Fruit fly (Drosophila melanogaster): Measurements from ENCODE around the gene Eogt.

Eogt gene

dm6 chr2L:2380805-2381204 is at the start of gene Eogt:
TSS of gene Eogt (plus strand) at chr2L:2381097.
- no peak for TF ChIP-seq EcR (GFP tag; optimal IDR thresholded peaks at IDR 0.05)
- TF ChIP-seq CG9948 (tag; optimal IDR thresholded peaks at IDR 0.05): peak; percentile 94
- peak; percentile 96 for TF ChIP-seq rn (GFP tag; IDR thresholded peaks at IDR 0.05)
- peak; percentile 96 for TF ChIP-seq CG32121 (GFP tag; IDR thresholded peaks at IDR 0.05)
- TF ChIP-seq Pif1B (GFP tag; optimal IDR thresholded peaks at IDR 0.05): no peak
- peak; percentile 94 for TF ChIP-seq CG14655 (GFP tag; optimal IDR thresholded peaks at IDR 0.05)
- TF ChIP-seq D1 (tag; optimal IDR thresholded peaks at IDR 0.05): peak; percentile 71
- TF ChIP-seq Pif1A (GFP tag; optimal IDR thresholded peaks at IDR 0.05): peak; percentile 86
- no peak for TF ChIP-seq CG13204 (GFP tag; optimal IDR thresholded peaks at IDR 0.05)
- peak; percentile 93 for TF ChIP-seq CG10348 (GFP tag; IDR thresholded peaks at IDR 0.05)
- TF ChIP-seq Ets98B (GFP tag; IDR thresholded peaks at IDR 0.05): peak; percentile 96
- peak; percentile 93 for TF ChIP-seq fd96Ca (GFP tag; IDR thresholded peaks at IDR 0.05)
- peak; percentile 99 for TF ChIP-seq CG4496 (GFP tag; IDR thresholded peaks at IDR 0.05)
- TF ChIP-seq Snoo (tag; optimal IDR thresholded peaks at IDR 0.05): peak; percentile 96
- TF ChIP-seq CG17806 (tag; optimal IDR thresholded peaks at IDR 0.05): peak; percentile 94
- peak; percentile 96 for TF ChIP-seq CG8159 (tag; optimal IDR thresholded peaks at IDR 0.05)
- peak; percentile 93 for TF ChIP-seq CG8301 (tag; optimal IDR thresholded peaks at IDR 0.05)
- TF ChIP-seq CG12605 (GFP tag; IDR thresholded peaks at IDR 0.05): peak; percentile 98
- peak; percentile 98 for TF ChIP-seq CG34367 (tag; optimal IDR thresholded peaks at IDR 0.05)
- TF ChIP-seq CG15710 (tag; optimal IDR thresholded peaks at IDR 0.05): peak; percentile 98
- peak; percentile 89 for TF ChIP-seq gl (tag; optimal IDR thresholded peaks at IDR 0.05)

- TF ChIP-seq CG4496 (GFP tag; IDR thresholded peaks at IDR 0.05) (no peak), D1 (tag; optimal IDR thresholded peaks at IDR 0.05) (no peak), gl (tag; optimal IDR thresholded peaks at IDR 0.05) (no peak), CG8159 (tag; optimal IDR thresholded peaks at IDR 0.05) (no peak), CG8301 (tag; optimal IDR thresholded peaks at IDR 0.05) (no peak), Ets98B (GFP tag; IDR thresholded peaks at IDR 0.05) (no peak), Pif1A (GFP tag; optimal IDR thresholded peaks at IDR 0.05) (no peak), CG13204 (GFP tag; optimal IDR thresholded peaks at IDR 0.05) (no peak), EcR (GFP tag; optimal IDR thresholded peaks at IDR 0.05) (no peak), CG10348 (GFP tag; IDR thresholded peaks at IDR 0.05) (no peak), CG17806 (tag; optimal IDR thresholded peaks at IDR 0.05) (no peak), CG14655 (GFP tag; optimal IDR thresholded peaks at IDR 0.05) (no peak), CG15710 (tag; optimal IDR thresholded peaks at IDR 0.05) (no peak)
These were observed 32.4 kb upstream of the Eogt start for dm6 chr2L:2348479-2348878.

dm6 chr2L:2357228-2357656 is 23.7 kb upstream of the Eogt start, which contains the start of gene CG9967:
TSS of gene CG9967 (minus strand) at chr2L:2357356.
- no peak for TF ChIP-seq fd96Ca (GFP tag; IDR thresholded peaks at IDR 0.05)
- TF ChIP-seq EcR (GFP tag; optimal IDR thresholded peaks at IDR 0.05): no peak

dm6 chr2L:2361893-2362807 is 18.7 kb upstream of the Eogt start:
- TF ChIP-seq EcR (GFP tag; optimal IDR thresholded peaks at IDR 0.05): no peak
- no peak for TF ChIP-seq Pif1A (GFP tag; optimal IDR thresholded peaks at IDR 0.05)
- TF ChIP-seq CG13204 (GFP tag; optimal IDR thresholded peaks at IDR 0.05): no peak
- TF ChIP-seq CG32121 (GFP tag; IDR thresholded peaks at IDR 0.05): no peak
- no peak for TF ChIP-seq CG14655 (GFP tag; optimal IDR thresholded peaks at IDR 0.05)
- no peak for TF ChIP-seq CG10348 (GFP tag; IDR thresholded peaks at IDR 0.05)
- TF ChIP-seq CG8301 (tag; optimal IDR thresholded peaks at IDR 0.05): no peak
- TF ChIP-seq D1 (tag; optimal IDR thresholded peaks at IDR 0.05): no peak
- TF ChIP-seq gl (tag; optimal IDR thresholded peaks at IDR 0.05): no peak
- no peak for TF ChIP-seq fd96Ca (GFP tag; IDR thresholded peaks at IDR 0.05)
- no peak for TF ChIP-seq CG15710 (tag; optimal IDR thresholded peaks at IDR 0.05)
- TF ChIP-seq rn (GFP tag; IDR thresholded peaks at IDR 0.05): no peak
- TF ChIP-seq CG8159 (tag; optimal IDR thresholded peaks at IDR 0.05): no peak
- no peak for TF ChIP-seq Snoo (tag; optimal IDR thresholded peaks at IDR 0.05)
- no peak for TF ChIP-seq Ets98B (GFP tag; IDR thresholded peaks at IDR 0.05)
- TF ChIP-seq CG4496 (GFP tag; IDR thresholded peaks at IDR 0.05): no peak

dm6 chr2L:2362808-2363394 is 18.0 kb upstream of the Eogt start:
- TF ChIP-seq fd96Ca (GFP tag; IDR thresholded peaks at IDR 0.05) (no peak), Pif1B (GFP tag; optimal IDR thresholded peaks at IDR 0.05) (peak; percentile 20), CG14655 (GFP tag; optimal IDR thresholded peaks at IDR 0.05) (no peak), CG12605 (GFP tag; IDR thresholded peaks at IDR 0.05) (peak; percentile 70), CG4496 (GFP tag; IDR thresholded peaks at IDR 0.05) (peak; percentile 78; the same call in 2 of the 3 replicates), CG13204 (GFP tag; optimal IDR thresholded peaks at IDR 0.05) (peak; percentile 73), Ets98B (GFP tag; IDR thresholded peaks at IDR 0.05) (peak; percentile 61; the same call in 1 of the 2 replicates), gl (tag; optimal IDR thresholded peaks at IDR 0.05) (peak; percentile 49), CG9948 (tag; optimal IDR thresholded peaks at IDR 0.05) (no peak), rn (GFP tag; IDR thresholded peaks at IDR 0.05) (no peak), CG8301 (tag; optimal IDR thresholded peaks at IDR 0.05) (peak; percentile 23), Snoo (tag; optimal IDR thresholded peaks at IDR 0.05) (peak; percentile 18)

All from whole organism, pupa.